Worm (Caenorhabditis elegans): ENCODE results near the gene ipla-3.
A peak's percentile ranks its signal among the peaks of the same experiment; 100 is the strongest.

ipla-3 gene

DNA sequence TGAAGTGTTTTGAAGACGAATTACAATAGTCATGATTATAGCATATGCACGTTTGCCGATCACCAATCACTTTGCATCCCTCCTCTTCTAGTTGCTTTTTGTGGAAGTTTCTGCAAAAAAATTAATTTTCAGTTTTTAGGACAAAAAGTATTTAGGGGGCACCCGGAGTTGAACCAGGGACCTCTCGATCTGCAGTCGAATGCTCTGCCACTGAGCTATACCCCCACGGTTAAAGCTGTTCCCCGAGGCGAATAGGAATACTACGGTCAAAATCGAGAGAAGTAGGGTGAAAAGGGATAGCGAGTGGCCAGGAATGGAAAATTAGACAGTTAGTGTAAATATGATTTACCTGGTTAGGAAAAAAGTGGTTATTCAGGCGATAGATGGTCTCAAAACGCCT, 35.1 kb downstream of the ipla-3 start (continued):
- no peak for TF ChIP-seq nhr-84 (tag; optimal IDR thresholded peaks at IDR 0.05)
- TF ChIP-seq mep-1 (tag; optimal IDR thresholded peaks at IDR 0.05): peak; percentile 40
- TF ChIP-seq nhr-47 (tag; optimal IDR thresholded peaks at IDR 0.05): peak; percentile 67
- TF ChIP-seq dsc-1 (tag; optimal IDR thresholded peaks at IDR 0.05): peak; percentile 6
- TF ChIP-seq lsy-2 (tag; optimal IDR thresholded peaks at IDR 0.05): peak; percentile 4 to 53
- no peak for TF ChIP-seq ceh-90 (tag; optimal IDR thresholded peaks at IDR 0.05)
- no peak for TF ChIP-seq grh-1 (GFP tag; IDR thresholded peaks at IDR 0.05)
- TF ChIP-seq nhr-20 (tag; optimal IDR thresholded peaks at IDR 0.05): peak; percentile 45
- TF ChIP-seq aha-1 (tag; optimal IDR thresholded peaks at IDR 0.05): no peak
- TF ChIP-seq tlp-1 (tag; optimal IDR thresholded peaks at IDR 0.05): no peak
- peak; percentile 23 for TF ChIP-seq lin-14 (GFP tag; optimal IDR thresholded peaks at IDR 0.05)
- no peak for TF ChIP-seq nhr-76 (tag; optimal IDR thresholded peaks at IDR 0.05)
- TF ChIP-seq C16A3.4 (tag; optimal IDR thresholded peaks at IDR 0.05): no peak
- TF ChIP-seq nhr-85 (tag): no peak
- no peak for TF ChIP-seq irx-1 (tag; optimal IDR thresholded peaks at IDR 0.05)
- no peak for TF ChIP-seq mef-2 (tag; optimal IDR thresholded peaks at IDR 0.05)
- no peak for TF ChIP-seq ceh-88 (GFP tag; IDR thresholded peaks at IDR 0.05)
- no peak for TF ChIP-seq nhr-12 (tag; optimal IDR thresholded peaks at IDR 0.05)
- TF ChIP-seq C04F5.9 (tag; optimal IDR thresholded peaks at IDR 0.05): no peak
- peak; percentile 3 for TF ChIP-seq rnt-1 (tag; optimal IDR thresholded peaks at IDR 0.05)
- TF ChIP-seq snu-23 (GFP tag; optimal IDR thresholded peaks at IDR 0.05): peak; percentile 50
- no peak for TF ChIP-seq nhr-11 (tag; optimal IDR thresholded peaks at IDR 0.05)
- TF ChIP-seq sptf-1 (tag; optimal IDR thresholded peaks at IDR 0.05): no peak
- TF ChIP-seq elt-2 (tag; optimal IDR thresholded peaks at IDR 0.05): peak; percentile 19
- peak; percentile 12 for TF ChIP-seq lin-39 (tag; optimal IDR thresholded peaks at IDR 0.05)
- peak; percentile 15 for TF ChIP-seq xbp-1 (tag; optimal IDR thresholded peaks at IDR 0.05)
- peak in 1 of 2 experiments; percentile 20 for TF ChIP-seq mdl-1 (tag; optimal IDR thresholded peaks at IDR 0.05)
- TF ChIP-seq pag-3 (tag; optimal IDR thresholded peaks at IDR 0.05; ENCODE audit: borderline replicate concordance, insufficient read depth): no peak
- TF ChIP-seq nhr-19 (GFP tag; conservative IDR thresholded peaks at IDR 0.05): peak; percentile 30; the same call in 1 of the 2 replicates
- no peak for TF ChIP-seq fkh-10 (GFP tag; optimal IDR thresholded peaks at IDR 0.05)
- TF ChIP-seq lin-35 (GFP tag; optimal IDR thresholded peaks at IDR 0.05): peak; percentile 12 to 47

ce11 chrV:20692903-20693302, 36.2 kb downstream of the ipla-3 start:
- no peak for TF ChIP-seq fkh-10 (GFP tag; optimal IDR thresholded peaks at IDR 0.05)
- TF ChIP-seq zip-4 (GFP tag; optimal IDR thresholded peaks at IDR 0.05): no peak
- no peak for TF ChIP-seq zag-1 (tag; optimal IDR thresholded peaks at IDR 0.05)
- TF ChIP-seq isw-1 (GFP tag; IDR thresholded peaks at IDR 0.05): no peak
- no peak for TF ChIP-seq aha-1 (tag; optimal IDR thresholded peaks at IDR 0.05)
- TF ChIP-seq irx-1 (tag; optimal IDR thresholded peaks at IDR 0.05): no peak
- no peak for TF ChIP-seq nhr-11 (tag; optimal IDR thresholded peaks at IDR 0.05)
- no peak for TF ChIP-seq ceh-82 (tag; optimal IDR thresholded peaks at IDR 0.05)
- TF ChIP-seq rnt-1 (tag; optimal IDR thresholded peaks at IDR 0.05): no peak
- no peak for TF ChIP-seq grh-1 (GFP tag; IDR thresholded peaks at IDR 0.05)
- peak in 1 of 2 experiments; percentile 8 for TF ChIP-seq lin-35 (GFP tag; optimal IDR thresholded peaks at IDR 0.05)
- no peak for TF ChIP-seq C04F5.9 (tag; optimal IDR thresholded peaks at IDR 0.05)
- TF ChIP-seq lin-13 (GFP tag; optimal IDR thresholded peaks at IDR 0.05): peak; percentile 23
- no peak for TF ChIP-seq ceh-90 (tag; optimal IDR thresholded peaks at IDR 0.05)
- no peak for TF ChIP-seq efl-1 (optimal IDR thresholded peaks at IDR 0.05)
- no peak for TF ChIP-seq efl-1 (GFP tag; optimal IDR thresholded peaks at IDR 0.05 in 1 of 2)
- TF ChIP-seq pag-3 (tag; optimal IDR thresholded peaks at IDR 0.05; ENCODE audit: borderline replicate concordance, insufficient read depth): peak; percentile 91
- TF ChIP-seq snu-23 (GFP tag; optimal IDR thresholded peaks at IDR 0.05): peak; percentile 68
- no peak for TF ChIP-seq pax-3 (tag; optimal IDR thresholded peaks at IDR 0.05)
- TF ChIP-seq unc-86 (tag; optimal IDR thresholded peaks at IDR 0.05): no peak
- TF ChIP-seq tlp-1 (tag; optimal IDR thresholded peaks at IDR 0.05): no peak
- no peak for TF ChIP-seq swsn-7 (tag; optimal IDR thresholded peaks at IDR 0.05)
- TF ChIP-seq ceh-63 (GFP tag; optimal IDR thresholded peaks at IDR 0.05): no peak
- TF ChIP-seq C16A3.4 (tag; optimal IDR thresholded peaks at IDR 0.05): no peak
- TF ChIP-seq lin-39 (tag; optimal IDR thresholded peaks at IDR 0.05): no peak
- TF ChIP-seq lir-3 (tag; optimal IDR thresholded peaks at IDR 0.05; ENCODE audit: poor library complexity): no peak
- no peak for TF ChIP-seq jun-1 (tag; optimal IDR thresholded peaks at IDR 0.05)
- no peak for TF ChIP-seq sptf-1 (tag; optimal IDR thresholded peaks at IDR 0.05)
- no peak for TF ChIP-seq efl-3 (GFP tag; optimal IDR thresholded peaks at IDR 0.05)
- no peak for TF ChIP-seq ztf-4 (tag; optimal IDR thresholded peaks at IDR 0.05)
- no peak for TF ChIP-seq unc-130 (tag; optimal IDR thresholded peaks at IDR 0.05)
- no peak for TF ChIP-seq unc-30 (tag; optimal IDR thresholded peaks at IDR 0.05)
- no peak for TF ChIP-seq ztf-11 (tag; optimal IDR thresholded peaks at IDR 0.05)
- no peak for TF ChIP-seq sup-37 (GFP tag; optimal IDR thresholded peaks at IDR 0.05)
- TF ChIP-seq blmp-1 (tag; optimal IDR thresholded peaks at IDR 0.05): peak; percentile 57
